Fruit fly (Drosophila melanogaster) whole organism, adult: Measurements from ENCODE around the gene E2f1.

ENCODE experiments used
- CG12768 ChIP-seq: fragments of 200-800 bp; sonication (Bioruptor generic); optimal IDR thresholded peaks from 2 replicates; lab custom pipeline; 2017; ENCODE audit warnings: missing biosample characterization, missing genetic modification characterization, mild to moderate bottlenecking, moderate library complexity, missing genetic modification reagents
- Crg-1 ChIP-seq: fragments of 200-800 bp; sonication (Bioruptor generic); optimal IDR thresholded peaks from 2 replicates; lab custom pipeline; 2016; ENCODE audit warnings: missing biosample characterization, missing genetic modification characterization
- cic ChIP-seq: fragments of 200-800 bp; sonication (Bioruptor generic); optimal IDR thresholded peaks from 2 replicates; lab custom pipeline; 2017; ENCODE audit warnings: missing biosample characterization, mild to moderate bottlenecking, missing genetic modification characterization, moderate library complexity
- cnc ChIP-seq, 2 experiments: fragments of >200 bp; optimal IDR thresholded peaks; 2 replicates each; lab custom pipeline; 2017
- ovo ChIP-seq: fragments of 200-800 bp; sonication (Bioruptor generic); optimal IDR thresholded peaks from 2 replicates; lab custom pipeline; 2016; ENCODE audit warnings: missing biosample characterization, missing genetic modification characterization

- TF ChIP-seq cic (GFP tag; lab: Kevin White, UChicago) (peak; percentile 72), Crg-1 (no peak), ovo (GFP tag; lab: Kevin White, UChicago) (no peak), CG12768 (no peak), cnc (optimal IDR thresholded peaks at IDR 0.05; lab: Kevin White, UChicago) (no peak)
Measured at dm6 chr3R:21606221-21607099, 54.2 kb downstream of the E2f1 start.
